Worm (Caenorhabditis elegans): ENCODE measurements around the gene mrp-6.

The mrp-6 gene

DNA sequence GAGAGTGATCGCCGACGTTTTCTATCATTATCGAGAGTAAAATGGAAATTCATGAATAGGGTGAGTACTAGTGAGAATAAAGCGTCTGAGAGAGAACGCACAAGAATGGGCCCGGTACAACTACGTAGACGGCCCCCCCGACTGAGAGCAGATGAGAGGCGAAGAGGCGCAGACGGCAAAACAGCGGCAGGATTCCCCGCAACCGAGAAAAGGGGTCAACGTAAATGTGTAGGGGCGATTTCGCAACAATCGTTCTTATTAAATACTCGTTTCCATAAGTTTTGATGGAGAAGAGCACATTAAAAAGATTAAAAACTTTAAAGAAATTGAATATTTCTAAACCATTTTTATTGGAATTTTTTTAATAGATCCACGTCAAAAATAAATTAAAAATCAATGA lies 28.1 kb upstream of the mrp-6 start (continued):
- no peak for TF ChIP-seq nhr-11 (tag; optimal IDR thresholded peaks at IDR 0.05)
- TF ChIP-seq lsy-12 (tag; optimal IDR thresholded peaks at IDR 0.05) = no peak
- no peak for TF ChIP-seq sea-2 (GFP tag; optimal IDR thresholded peaks at IDR 0.05)
- no peak for TF ChIP-seq nhr-67 (tag; optimal IDR thresholded peaks at IDR 0.05)
- TF ChIP-seq elt-1 (tag; optimal IDR thresholded peaks at IDR 0.05) = no peak
- no peak for TF ChIP-seq nhr-237 (tag; optimal IDR thresholded peaks at IDR 0.05)
- no peak for TF ChIP-seq elt-3 (tag; optimal IDR thresholded peaks at IDR 0.05)
- TF ChIP-seq hmg-11 (tag; optimal IDR thresholded peaks at IDR 0.05) = peak; percentile 37
- no peak for TF ChIP-seq unc-62 (GFP tag; optimal IDR thresholded peaks at IDR 0.05)
- peak; percentile 15 for TF ChIP-seq pha-4 (tag; optimal IDR thresholded peaks at IDR 0.05)
- TF ChIP-seq elt-2 (tag; optimal IDR thresholded peaks at IDR 0.05) = no peak
- no peak for TF ChIP-seq mml-1 (tag; optimal IDR thresholded peaks at IDR 0.05)

DNA sequence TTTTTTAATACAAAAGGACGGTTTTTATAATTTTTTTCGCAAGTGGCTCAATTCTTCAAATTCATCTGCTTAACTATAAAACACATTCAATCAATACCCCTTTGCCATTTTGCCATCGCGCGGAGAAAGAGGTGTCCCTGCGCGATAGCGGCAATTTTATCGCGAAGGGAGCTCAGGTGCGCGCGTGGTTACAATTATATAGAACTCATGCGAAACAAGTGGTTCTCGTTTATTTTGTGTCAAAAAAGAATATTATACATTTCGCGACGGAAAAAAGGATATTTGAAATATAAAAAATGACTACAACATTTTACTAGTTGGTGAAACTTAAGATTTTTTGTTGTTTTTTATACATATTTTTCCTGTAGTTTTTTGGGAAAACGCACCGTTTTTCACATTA lies 22.6 kb upstream of the mrp-6 start:
- peak; percentile 95 for TF ChIP-seq zag-1 (tag; optimal IDR thresholded peaks at IDR 0.05)
- TF ChIP-seq jun-1 (tag; optimal IDR thresholded peaks at IDR 0.05) = peak; percentile 100
- peak; percentile 93 for TF ChIP-seq nhr-237 (tag; optimal IDR thresholded peaks at IDR 0.05)
- TF ChIP-seq unc-39 (tag; optimal IDR thresholded peaks at IDR 0.05) = no peak
- peak in 1 of 2 experiments; percentile 76 for TF ChIP-seq eor-1 (tag; optimal IDR thresholded peaks at IDR 0.05)
- TF ChIP-seq ama-1 (optimal IDR thresholded peaks at IDR 0.05) = peak; percentile 68
- TF ChIP-seq nhr-12 (tag; optimal IDR thresholded peaks at IDR 0.05) = peak; percentile 34
- TF ChIP-seq nhr-67 (tag; optimal IDR thresholded peaks at IDR 0.05) = peak; percentile 58
- TF ChIP-seq egl-5 (tag; optimal IDR thresholded peaks at IDR 0.05) = peak; percentile 99
- no peak for TF ChIP-seq sea-2 (GFP tag; optimal IDR thresholded peaks at IDR 0.05)
- peak; percentile 62 for TF ChIP-seq ZK546.5 (tag; optimal IDR thresholded peaks at IDR 0.05)
- TF ChIP-seq aly-2 (tag; optimal IDR thresholded peaks at IDR 0.05) = peak; percentile 97
- TF ChIP-seq lin-39 (tag; optimal IDR thresholded peaks at IDR 0.05) = peak; percentile 99
- peak; percentile 98 for TF ChIP-seq pha-4 (tag; optimal IDR thresholded peaks at IDR 0.05)
- peak; percentile 88 for TF ChIP-seq fkh-2 (tag; optimal IDR thresholded peaks at IDR 0.05)
- TF ChIP-seq egl-27 (tag; optimal IDR thresholded peaks at IDR 0.05) = peak; percentile 97
- TF ChIP-seq lsy-12 (tag; optimal IDR thresholded peaks at IDR 0.05) = peak; percentile 97
- peak; percentile 99 for TF ChIP-seq tbx-2 (tag; optimal IDR thresholded peaks at IDR 0.05)
- TF ChIP-seq ztf-4 (tag; optimal IDR thresholded peaks at IDR 0.05) = peak; percentile 94
- peak; percentile 97 for TF ChIP-seq unc-62 (GFP tag; optimal IDR thresholded peaks at IDR 0.05)
- peak; percentile 99 for TF ChIP-seq nhr-43 (tag; optimal IDR thresholded peaks at IDR 0.05; ENCODE audit: poor library complexity, severe bottlenecking)
- peak; percentile 88 for TF ChIP-seq elt-1 (tag; optimal IDR thresholded peaks at IDR 0.05)
- TF ChIP-seq daf-12 (tag; optimal IDR thresholded peaks at IDR 0.05) = peak; percentile 93
- peak; percentile 98 for TF ChIP-seq nfya-1 (tag; optimal IDR thresholded peaks at IDR 0.05; ENCODE audit: insufficient read depth)
- TF ChIP-seq skn-1 (tag; optimal IDR thresholded peaks at IDR 0.05) = peak; percentile 93
- peak; percentile 99 for TF ChIP-seq ceh-82 (tag; optimal IDR thresholded peaks at IDR 0.05)
- peak; percentile 96 for TF ChIP-seq snpc-4 (tag; optimal IDR thresholded peaks at IDR 0.05)
- TF ChIP-seq hmg-11 (tag; optimal IDR thresholded peaks at IDR 0.05) = peak; percentile 91
- peak; percentile 100 for TF ChIP-seq nhr-77 (tag; optimal IDR thresholded peaks at IDR 0.05)
- TF ChIP-seq nhr-28 (tag; optimal IDR thresholded peaks at IDR 0.05) = peak; percentile 87
- TF ChIP-seq ztf-11 (tag; optimal IDR thresholded peaks at IDR 0.05) = peak; percentile 70
- TF ChIP-seq nhr-25 (tag; optimal IDR thresholded peaks at IDR 0.05) = peak; percentile 98
- TF ChIP-seq mdl-1 (tag; optimal IDR thresholded peaks at IDR 0.05) = peak; percentile 73
- peak; percentile 97 for TF ChIP-seq nhr-11 (tag; optimal IDR thresholded peaks at IDR 0.05)
- TF ChIP-seq fos-1 (tag; optimal IDR thresholded peaks at IDR 0.05) = peak; percentile 94
- peak; percentile 86 for TF ChIP-seq elt-2 (tag; optimal IDR thresholded peaks at IDR 0.05)
- TF ChIP-seq lin-15B (tag; optimal IDR thresholded peaks at IDR 0.05) = peak; percentile 44
- TF ChIP-seq R02D3.7 (tag; optimal IDR thresholded peaks at IDR 0.05) = peak; percentile 95
- TF ChIP-seq ceh-28 (tag; optimal IDR thresholded peaks at IDR 0.05) = peak; percentile 100
- peak; percentile 99 for TF ChIP-seq nhr-23 (tag; optimal IDR thresholded peaks at IDR 0.05)
- TF ChIP-seq fkh-10 (GFP tag; optimal IDR thresholded peaks at IDR 0.05) = peak; percentile 97
- peak; percentile 82 for TF ChIP-seq pqm-1 (tag; optimal IDR thresholded peaks at IDR 0.05)
- peak; percentile 95 for TF ChIP-seq ceh-9 (tag; optimal IDR thresholded peaks at IDR 0.05)
- TF ChIP-seq nhr-76 (tag; optimal IDR thresholded peaks at IDR 0.05) = peak; percentile 93
- TF ChIP-seq ceh-16 (tag; optimal IDR thresholded peaks at IDR 0.05) = peak; percentile 68
- peak; percentile 59 to 98 (median 94) for TF ChIP-seq elt-3 (tag; optimal IDR thresholded peaks at IDR 0.05)
- TF ChIP-seq mml-1 (tag; optimal IDR thresholded peaks at IDR 0.05) = no peak

All from whole organism, L3 larva.